Fruit fly (Drosophila melanogaster) Kc167 (cell line): ENCODE measurements around the gene MTA1-like.

Experiments used
- Myc ChIP-seq: fragments of >200 bp; optimal IDR thresholded peaks from 2 replicates; lab custom pipeline; 2017; ENCODE audit warnings: missing external identifiers
- Sin3A ChIP-seq: fragments of >200 bp; optimal IDR thresholded peaks from 2 replicates; lab custom pipeline; 2018; ENCODE audit warnings: missing external identifiers
- h ChIP-seq: fragments of >200 bp; optimal IDR thresholded peaks from 3 replicates; lab custom pipeline; 2018; ENCODE audit warnings: missing external identifiers
- insv ChIP-seq: fragments of >200 bp; optimal IDR thresholded peaks from 3 replicates; lab custom pipeline; 2018; ENCODE audit warnings: missing external identifiers
- psq ChIP-seq: fragments of >200 bp; optimal IDR thresholded peaks from 2 replicates; lab custom pipeline; 2017; ENCODE audit warnings: missing external identifiers
- ttk ChIP-seq: sonication (Bioruptor generic); optimal IDR thresholded peaks from 2 replicates; lab custom pipeline; 2017; ENCODE audit warnings: missing external identifiers

dm6 chr3R:5654692-5655181 is 6.2 kb upstream of the MTA1-like start, which contains the start of the genes elm and MED27:
- no peak for TF ChIP-seq h (lab: Kevin White, UChicago)
- TF ChIP-seq Sin3A, result no peak
- no peak for TF ChIP-seq psq (lab: Kevin White, UChicago)
- TF ChIP-seq ttk (lab: Kevin White, UChicago), result no peak
- no peak for TF ChIP-seq insv (lab: Kevin White, UChicago)
- TF ChIP-seq Myc (lab: Kevin White, UChicago), result no peak
